Worm (Caenorhabditis elegans): ENCODE data around the gene nhr-123.

The nhr-123 gene

DNA sequence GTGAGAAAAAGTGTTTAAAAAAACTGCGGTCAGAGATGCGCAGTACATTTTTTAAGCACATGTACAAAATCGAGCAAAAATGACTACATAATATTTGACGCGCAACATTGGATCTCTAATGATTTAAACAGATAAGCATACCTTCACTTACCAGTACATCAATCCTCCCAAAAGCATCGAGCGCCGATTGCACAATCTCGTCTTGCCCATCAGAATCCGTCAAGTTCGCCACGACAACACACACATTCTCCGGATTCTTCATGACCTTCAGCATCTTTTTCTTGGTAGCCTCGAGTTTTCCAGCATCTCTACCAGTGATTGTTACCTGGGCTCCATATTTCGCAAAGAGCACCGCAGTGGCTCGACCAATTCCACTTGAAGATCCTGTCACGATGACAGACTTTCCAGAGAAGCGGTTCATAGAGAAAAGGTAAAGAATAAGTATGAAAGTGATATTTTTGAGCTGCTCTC is 51.6 kb downstream of the nhr-123 start, which contains the start of gene T01G6.10:
Gene T01G6.10, minus strand, starts transcription at position 421 of the 471 bp plus-strand sequence.
- TF ChIP-seq lsy-12 (tag; optimal IDR thresholded peaks at IDR 0.05) (no peak), egl-5 (tag; optimal IDR thresholded peaks at IDR 0.05) (no peak)
